Worm (Caenorhabditis elegans) whole organism, young adult: ENCODE data around the gene C54C6.7.

Experiments
- ceh-100 ChIP-seq: fragments of 200-800 bp; sonication (Bioruptor generic); IDR thresholded peaks from 2 replicates; pipeline ENCODE4 v1.3.6; 2022; ENCODE audit warnings: missing genetic modification reagents, missing genetic modification characterization, missing compliant biosample characterization
- dpff-1 ChIP-seq: sonication (generic microtip); optimal IDR thresholded peaks from 2 replicates; lab custom pipeline; 2017; ENCODE audit warnings: mild to moderate bottlenecking, missing genetic modification characterization, missing compliant biosample characterization
- hrde-1 ChIP-seq: sonication (generic microtip); optimal IDR thresholded peaks from 2 replicates; lab custom pipeline; 2016; ENCODE audit warnings: missing genetic modification characterization, mild to moderate bottlenecking, missing compliant biosample characterization, moderate library complexity, missing genotype, missing genetic modification reagents, borderline replicate concordance
- nfya-1 ChIP-seq: sonication (generic microtip); optimal IDR thresholded peaks from 2 replicates; lab custom pipeline; 2017; ENCODE audit warnings: antibody characterized with exemption, missing compliant biosample characterization, missing genetic modification characterization, borderline replicate concordance; ENCODE audit not compliant: insufficient read depth
- snpc-4 ChIP-seq, 5 experiments: fragments of 150-350 bp in 1 of 5; sonication (generic microtip) in 4 of 5; optimal IDR thresholded peaks; 2 replicates each; lab custom pipeline; 2014 to 2018; ENCODE audit warnings: missing genetic modification characterization in 5 of 5, missing biosample characterization in 3 of 5, antibody characterized with exemption in 2 of 5, mild to moderate bottlenecking in 2 of 5, missing compliant biosample characterization in 2 of 5, missing genotype in 2 of 5, moderate library complexity in 2 of 5, missing genetic modification reagents in 1 of 5
- zim-3 ChIP-seq: sonication (generic microtip); optimal IDR thresholded peaks from 2 replicates; lab custom pipeline; 2017; ENCODE audit warnings: mild to moderate bottlenecking, missing genetic modification characterization, moderate library complexity, missing compliant biosample characterization

- TF ChIP-seq ceh-100 (GFP tag; lab: Robert Waterston, UW) = no peak
- TF ChIP-seq snpc-4 (GFP tag; optimal IDR thresholded peaks at IDR 0.05; lab: Kevin White, UChicago) = no peak
- TF ChIP-seq snpc-4 (tag; optimal IDR thresholded peaks at IDR 0.05; lab: Kevin White, UChicago) = no peak
- no peak for TF ChIP-seq zim-3 (tag; lab: Kevin White, UChicago)
- no peak for TF ChIP-seq nfya-1
- no peak for TF ChIP-seq dpff-1 (tag; lab: Kevin White, UChicago)
- no peak for TF ChIP-seq hrde-1 (tag; lab: Kevin White, UChicago)
Observed at ce11 chrIII:3519505-3519904, 26.7 kb downstream of the C54C6.7 start, which contains the start of gene hmit-1.3.
